Fruit fly (Drosophila melanogaster) whole organism, wandering third instar larva: ENCODE data around the gene CG43739.

ENCODE experiments used
- Abd-B ChIP-seq: fragments of >200 bp; optimal IDR thresholded peaks from 2 replicates; lab custom pipeline; 2017; ENCODE audit warnings: missing biosample characterization, missing genetic modification characterization
- Dif ChIP-seq: fragments of 200-275, 200-300 bp; sonication (Bioruptor generic); optimal IDR thresholded peaks from 2 replicates; lab custom pipeline; 2018; ENCODE audit warnings: missing biosample characterization, missing genetic modification characterization; ENCODE audit not compliant: partially characterized antibody
- Hr83 ChIP-seq: fragments of 200-300 bp; sonication (Bioruptor generic); optimal IDR thresholded peaks from 2 replicates; lab custom pipeline; 2016; ENCODE audit warnings: missing biosample characterization, mild to moderate bottlenecking, missing genetic modification characterization, moderate library complexity; ENCODE audit not compliant: poor library complexity, severe bottlenecking
- N ChIP-seq: fragments of >200 bp; optimal IDR thresholded peaks from 2 replicates; lab custom pipeline; 2018; ENCODE audit warnings: missing biosample characterization, missing external identifiers, missing genetic modification characterization
- OdsH ChIP-seq: fragments of 200-800 bp; sonication (Bioruptor generic); optimal IDR thresholded peaks from 2 replicates; lab custom pipeline; 2016; ENCODE audit warnings: missing biosample characterization, mild to moderate bottlenecking, missing genetic modification characterization
- Sp1 ChIP-seq: fragments of 200-800 bp; sonication (Bioruptor generic); optimal IDR thresholded peaks from 3 replicates; lab custom pipeline; 2019; ENCODE audit warnings: missing biosample characterization, mild to moderate bottlenecking, missing genetic modification characterization, moderate library complexity
- brk ChIP-seq: fragments of 200-800 bp; sonication (Bioruptor generic); optimal IDR thresholded peaks from 2 replicates; lab custom pipeline; 2016; ENCODE audit warnings: missing biosample characterization, mild to moderate bottlenecking, missing genetic modification characterization
- dmrt93B ChIP-seq: fragments of 200-800 bp; sonication (Bioruptor generic); optimal IDR thresholded peaks from 2 replicates; lab custom pipeline; 2018; ENCODE audit warnings: missing biosample characterization, mild to moderate bottlenecking, missing genetic modification characterization
- fru ChIP-seq: fragments of 200-800 bp; sonication (Bioruptor generic); optimal IDR thresholded peaks from 3 replicates; lab custom pipeline; 2016; ENCODE audit warnings: missing biosample characterization, mild to moderate bottlenecking, missing genetic modification characterization
- h ChIP-seq: fragments of 200-800 bp; sonication (Bioruptor generic); optimal IDR thresholded peaks from 3 replicates; lab custom pipeline; 2016; ENCODE audit warnings: missing biosample characterization, mild to moderate bottlenecking, missing genetic modification characterization
- psq ChIP-seq: fragments of 200-800 bp; sonication (Bioruptor generic); optimal IDR thresholded peaks from 3 replicates; lab custom pipeline; 2017; ENCODE audit warnings: missing biosample characterization, mild to moderate bottlenecking, missing genetic modification characterization, moderate library complexity
- tai ChIP-seq: sonication (Bioruptor generic); optimal IDR thresholded peaks from 2 replicates; lab custom pipeline; 2016; ENCODE audit warnings: missing biosample characterization, missing genetic modification characterization
- usp ChIP-seq: fragments of >200 bp; optimal IDR thresholded peaks from 2 replicates; lab custom pipeline; 2017; ENCODE audit warnings: missing biosample characterization, missing genetic modification characterization

DNA sequence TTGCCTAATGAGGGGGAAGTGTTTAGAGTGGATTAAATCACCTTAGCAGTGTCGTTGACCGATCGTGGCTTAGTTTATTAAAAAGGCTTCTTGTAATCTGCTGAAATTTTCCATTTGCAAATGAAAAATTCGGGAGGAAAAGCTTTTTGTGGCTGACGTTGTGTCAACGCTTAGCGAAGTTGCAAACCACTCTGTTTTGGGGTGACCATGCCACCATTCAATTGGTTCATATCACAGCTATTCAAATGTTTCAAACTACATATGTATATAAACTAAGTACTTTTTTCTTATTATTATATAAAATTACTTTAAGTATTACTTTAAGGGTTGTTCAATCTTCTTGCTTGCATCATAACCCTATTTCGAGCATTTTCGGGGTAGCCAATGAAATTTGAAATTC, 67.1 kb downstream of the CG43739 start:
- no peak for TF ChIP-seq fru (GFP tag; lab: Kevin White, UChicago)
- no peak for TF ChIP-seq dmrt93B (GFP tag; lab: Kevin White, UChicago)
- TF ChIP-seq psq = no peak
- TF ChIP-seq OdsH = no peak
- TF ChIP-seq usp (GFP tag; lab: Kevin White, UChicago) = no peak
- TF ChIP-seq brk (GFP tag; lab: Kevin White, UChicago) = no peak
- TF ChIP-seq tai (GFP tag; lab: Kevin White, UChicago) = no peak
- no peak for TF ChIP-seq N
- no peak for TF ChIP-seq Hr83
- TF ChIP-seq Abd-B (GFP tag; lab: Kevin White, UChicago) = no peak
- TF ChIP-seq Sp1 (GFP tag; lab: Kevin White, UChicago) = no peak
- no peak for TF ChIP-seq Dif (GFP tag; lab: Kevin White, UChicago)
- TF ChIP-seq h (GFP tag; lab: Kevin White, UChicago) = no peak
